Worm (Caenorhabditis elegans): ENCODE data around the gene F43H9.4.

- TF ChIP-seq ztf-11 (tag; optimal IDR thresholded peaks at IDR 0.05) (no peak), unc-62 (GFP tag; optimal IDR thresholded peaks at IDR 0.05) (peak; percentile 43), mep-1 (tag; optimal IDR thresholded peaks at IDR 0.05) (no peak), ces-1 (GFP tag; optimal IDR thresholded peaks at IDR 0.05) (no peak), lsy-2 (tag; optimal IDR thresholded peaks at IDR 0.05) (no peak), lin-13 (tag; optimal IDR thresholded peaks at IDR 0.05) (no peak), pha-4 (tag; optimal IDR thresholded peaks at IDR 0.05) (no peak), nhr-12 (tag; optimal IDR thresholded peaks at IDR 0.05) (no peak), nhr-237 (tag; optimal IDR thresholded peaks at IDR 0.05) (no peak), ceh-83 (GFP tag; optimal IDR thresholded peaks at IDR 0.05) (no peak), sem-2 (GFP tag; optimal IDR thresholded peaks at IDR 0.05) (no peak), unc-39 (tag; optimal IDR thresholded peaks at IDR 0.05) (no peak)
Measured at ce11 chrV:8040247-8041084, 14.0 kb downstream of the F43H9.4 start.
